Fruit fly (Drosophila melanogaster) whole organism: ENCODE results near the gene Sym.

Experiments used
- CG8478 ChIP-seq: fragments of >200 bp; optimal IDR thresholded peaks from 2 replicates; lab custom pipeline; 2018; ENCODE audit warnings: inconsistent platforms
- Dll ChIP-seq: fragments of >200 bp; optimal IDR thresholded peaks from 2 replicates; lab custom pipeline; 2017
- EcR ChIP-seq, 2 experiments: fragments of >200 bp; optimal IDR thresholded peaks; 2 replicates each; lab custom pipeline; 2017; ENCODE audit warnings: missing biosample characterization in 2 of 2, missing genetic modification characterization in 2 of 2, missing genetic modification reagents in 2 of 2
- pan ChIP-seq: fragments of >200 bp; optimal IDR thresholded peaks from 2 replicates; lab custom pipeline; 2017
- psq ChIP-seq: fragments of >200 bp; optimal IDR thresholded peaks from 2 replicates; lab custom pipeline; 2017
- usp ChIP-seq: fragments of >200 bp; optimal IDR thresholded peaks from 2 replicates; lab custom pipeline; 2017; ENCODE audit warnings: missing biosample characterization, missing genetic modification characterization, mixed read lengths

dm6 chr3R:5737263-5737662 lies 5.0 kb downstream of the Sym start:
- TF ChIP-seq CG8478 (no peak), usp (GFP tag; lab: Kevin White, UChicago) (no peak), pan (lab: Kevin White, UChicago) (peak; percentile 3), EcR (GFP tag; optimal IDR thresholded peaks at IDR 0.05; lab: Kevin White, UChicago) (no peak), psq (lab: Kevin White, UChicago) (no peak), Dll (lab: Kevin White, UChicago) (no peak)
